Fruit fly (Drosophila melanogaster): ENCODE measurements around the gene Mal-B2.

DNA sequence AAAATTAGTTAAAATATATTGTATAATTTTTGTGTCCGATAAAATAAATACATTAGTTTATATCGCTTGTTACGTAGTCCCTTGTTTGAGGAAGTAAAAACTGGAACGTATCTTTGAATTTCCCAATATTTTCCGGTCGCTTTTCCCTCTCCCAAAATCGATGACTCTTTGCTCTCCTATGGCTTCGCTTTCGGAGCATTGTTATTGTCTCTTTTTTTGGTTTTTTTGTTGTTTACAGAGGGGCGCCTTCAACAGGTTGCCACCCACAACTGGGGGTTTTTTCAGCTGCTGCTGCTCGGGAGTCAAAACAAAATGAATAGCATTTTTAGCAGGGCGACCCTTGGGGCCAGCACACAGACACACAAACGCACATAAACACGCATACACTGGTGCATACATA is 25.1 kb downstream of the Mal-B2 start:
- TF ChIP-seq CTCF (optimal IDR thresholded peaks at IDR 0.05) (no peak), CG8478 (optimal IDR thresholded peaks at IDR 0.05) (no peak)
